Worm (Caenorhabditis elegans): ENCODE measurements around the gene unc-58.

unc-58 gene

ce11 chrX:10095145-10095544 lies 37.8 kb downstream of the unc-58 start, which contains the start of gene flp-2:
Gene flp-2 (minus strand): TSS chrX:10095245.
- no peak for TF ChIP-seq fkh-8 (tag; optimal IDR thresholded peaks at IDR 0.05)
- no peak for TF ChIP-seq nhr-11 (tag; optimal IDR thresholded peaks at IDR 0.05)
- TF ChIP-seq mep-1 (tag; optimal IDR thresholded peaks at IDR 0.05), result no peak
- TF ChIP-seq nhr-84 (tag; optimal IDR thresholded peaks at IDR 0.05), result no peak
- no peak for TF ChIP-seq nhr-19 (GFP tag; conservative IDR thresholded peaks at IDR 0.05)
- no peak for TF ChIP-seq ets-5 (GFP tag; IDR thresholded peaks at IDR 0.05)
- TF ChIP-seq lir-3 (tag; optimal IDR thresholded peaks at IDR 0.05; ENCODE audit: poor library complexity), result no peak
- TF ChIP-seq efl-1 (optimal IDR thresholded peaks at IDR 0.05), result no peak
- no peak for TF ChIP-seq efl-1 (GFP tag; optimal IDR thresholded peaks at IDR 0.05 in 1 of 2)
- TF ChIP-seq mef-2 (tag; optimal IDR thresholded peaks at IDR 0.05), result no peak

ce11 chrX:10092864-10093263 lies 40.1 kb downstream of the unc-58 start, which contains the start of gene flp-3:
Gene flp-3 (minus strand): TSS chrX:10092964.
- TF ChIP-seq zip-4 (GFP tag; optimal IDR thresholded peaks at IDR 0.05) (no peak), ceh-82 (tag; optimal IDR thresholded peaks at IDR 0.05) (no peak), hpl-2 (GFP tag; optimal IDR thresholded peaks at IDR 0.05) (no peak), lin-14 (GFP tag; optimal IDR thresholded peaks at IDR 0.05) (no peak), isw-1 (GFP tag; IDR thresholded peaks at IDR 0.05) (no peak), efl-1 (optimal IDR thresholded peaks at IDR 0.05) (no peak), efl-1 (GFP tag; optimal IDR thresholded peaks at IDR 0.05 in 1 of 2) (no peak), unc-98 (GFP tag; IDR thresholded peaks at IDR 0.05) (no peak), hlh-4 (tag; optimal IDR thresholded peaks at IDR 0.05) (no peak), tbx-2 (tag; optimal IDR thresholded peaks at IDR 0.05) (no peak), C16A3.4 (tag; optimal IDR thresholded peaks at IDR 0.05) (no peak), sptf-1 (tag; optimal IDR thresholded peaks at IDR 0.05) (no peak), elt-3 (tag; optimal IDR thresholded peaks at IDR 0.05) (no peak), C34B4.2 (tag; optimal IDR thresholded peaks at IDR 0.05) (no peak), nhr-90 (tag; optimal IDR thresholded peaks at IDR 0.05; ENCODE audit: poor library complexity) (no peak), ama-1 (optimal IDR thresholded peaks at IDR 0.05) (no peak), aha-1 (tag; optimal IDR thresholded peaks at IDR 0.05) (no peak), unc-86 (tag; optimal IDR thresholded peaks at IDR 0.05) (no peak), ceh-90 (tag; optimal IDR thresholded peaks at IDR 0.05) (no peak)

ce11 chrX:10087866-10088265 lies 45.1 kb downstream of the unc-58 start, which contains the start of gene flp-28:
Gene flp-28 (minus strand): TSS chrX:10087966.
- no peak for TF ChIP-seq unc-86 (tag; optimal IDR thresholded peaks at IDR 0.05)
- no peak for TF ChIP-seq ceh-82 (tag; optimal IDR thresholded peaks at IDR 0.05)
- TF ChIP-seq unc-130 (tag; optimal IDR thresholded peaks at IDR 0.05), result no peak
- TF ChIP-seq nhr-237 (tag; optimal IDR thresholded peaks at IDR 0.05), result no peak
- TF ChIP-seq egl-13 (tag; optimal IDR thresholded peaks at IDR 0.05), result no peak
- TF ChIP-seq ama-1 (optimal IDR thresholded peaks at IDR 0.05), result no peak
- no peak for TF ChIP-seq lin-15B (tag; optimal IDR thresholded peaks at IDR 0.05)
- TF ChIP-seq fkh-10 (GFP tag; optimal IDR thresholded peaks at IDR 0.05), result no peak
- TF ChIP-seq nhr-20 (tag; optimal IDR thresholded peaks at IDR 0.05), result no peak

- TF ChIP-seq C16A3.4 (tag; optimal IDR thresholded peaks at IDR 0.05), result no peak
- TF ChIP-seq unc-86 (tag; optimal IDR thresholded peaks at IDR 0.05), result no peak
- no peak for TF ChIP-seq nhr-11 (tag; optimal IDR thresholded peaks at IDR 0.05)
- no peak for TF ChIP-seq nhr-20 (tag; optimal IDR thresholded peaks at IDR 0.05)
- TF ChIP-seq ztf-11 (tag; optimal IDR thresholded peaks at IDR 0.05), result no peak
- TF ChIP-seq vab-15 (tag; optimal IDR thresholded peaks at IDR 0.05), result no peak
- no peak for TF ChIP-seq zip-4 (GFP tag; optimal IDR thresholded peaks at IDR 0.05)
- TF ChIP-seq unc-130 (tag; optimal IDR thresholded peaks at IDR 0.05), result no peak
Measured at ce11 chrX:10085073-10085472, 47.9 kb downstream of the unc-58 start.

ce11 chrX:10084050-10084672 lies 48.8 kb downstream of the unc-58 start, which contains the start of gene W07E11.1:
Gene W07E11.1 (plus strand): TSS chrX:10084622.
- TF ChIP-seq nhr-19 (GFP tag; conservative IDR thresholded peaks at IDR 0.05), result peak; percentile 44; the same call in 1 of the 2 replicates
- peak in 1 of 2 experiments; percentile 39 for TF ChIP-seq mdl-1 (tag; optimal IDR thresholded peaks at IDR 0.05)
- TF ChIP-seq ceh-8 (GFP tag; optimal IDR thresholded peaks at IDR 0.05), result no peak
- TF ChIP-seq lsy-2 (tag; optimal IDR thresholded peaks at IDR 0.05), result peak in 1 of 2 experiments; percentile 17
- TF ChIP-seq blmp-1 (tag; optimal IDR thresholded peaks at IDR 0.05), result peak; percentile 35
- TF ChIP-seq pax-3 (tag; optimal IDR thresholded peaks at IDR 0.05), result no peak
- TF ChIP-seq elt-3 (tag; optimal IDR thresholded peaks at IDR 0.05), result peak in 3 of 6 experiments; percentile 25 to 76 (median 25)
- TF ChIP-seq lin-14 (GFP tag; optimal IDR thresholded peaks at IDR 0.05), result peak; percentile 34
- TF ChIP-seq nhr-90 (tag; optimal IDR thresholded peaks at IDR 0.05; ENCODE audit: poor library complexity), result peak; percentile 68
- peak; percentile 2 for TF ChIP-seq snu-23 (GFP tag; optimal IDR thresholded peaks at IDR 0.05)
- no peak for TF ChIP-seq lin-15B (tag; optimal IDR thresholded peaks at IDR 0.05)
- no peak for TF ChIP-seq egl-13 (tag; optimal IDR thresholded peaks at IDR 0.05)
- peak; percentile 72 for TF ChIP-seq nhr-20 (tag; optimal IDR thresholded peaks at IDR 0.05)
- peak in 1 of 2 experiments; percentile 66 for TF ChIP-seq lin-35 (GFP tag; optimal IDR thresholded peaks at IDR 0.05)
- TF ChIP-seq nhr-71 (tag; optimal IDR thresholded peaks at IDR 0.05), result peak; percentile 63
- peak; percentile 86 for TF ChIP-seq nhr-85 (tag)

All from whole organism, L1 larva.